Fruit fly (Drosophila melanogaster) whole organism, embryonic: ENCODE measurements around the gene dec.

Source experiments
- ATbp ChIP-seq: fragments of 200-800 bp; sonication (Bioruptor generic); optimal IDR thresholded peaks from 2 replicates; lab custom pipeline; 2017; ENCODE audit warnings: missing biosample characterization, mild to moderate bottlenecking, missing genetic modification characterization, missing genetic modification reagents
- grau ChIP-seq: fragments of 200-800 bp; optimal IDR thresholded peaks from 3 replicates; lab custom pipeline; 2019; ENCODE audit warnings: missing biosample characterization, mild to moderate bottlenecking, missing genetic modification characterization, moderate library complexity
- insv ChIP-seq, 2 experiments: fragments of 200-800 bp; sonication (Bioruptor generic); optimal IDR thresholded peaks; 3 replicates each; lab custom pipeline; 2016 to 2018; ENCODE audit warnings: missing biosample characterization in 2 of 2, missing genetic modification characterization in 2 of 2

- TF ChIP-seq ATbp = no peak
- no peak for TF ChIP-seq grau (tag; lab: Kevin White, UChicago)
- TF ChIP-seq insv (GFP tag; optimal IDR thresholded peaks at IDR 0.05; lab: Kevin White, UChicago) = no peak
Observed at dm6 chrX:7854144-7854543, 18.9 kb downstream of the dec start, which contains the start of gene CG10920.
